Worm (Caenorhabditis elegans) whole organism, young adult: ENCODE data around the gene Y51H4A.941.
A peak's percentile ranks its signal among the peaks of the same experiment; 100 is the strongest.

ENCODE experiments used
- F57C9.4 ChIP-seq: sonication (generic microtip); optimal IDR thresholded peaks from 2 replicates; lab custom pipeline; 2017; ENCODE audit warnings: mild to moderate bottlenecking, missing genetic modification characterization, missing compliant biosample characterization
- Y53F4B.3 ChIP-seq: fragments of 200-800 bp; sonication (Bioruptor generic); IDR thresholded peaks from 2 replicates; pipeline ENCODE4 v1.3.6; 2022; ENCODE audit warnings: missing genetic modification reagents, missing genetic modification characterization, missing compliant biosample characterization
- aptf-3 ChIP-seq: fragments of 200-800 bp; sonication (Bioruptor generic); IDR thresholded peaks from 2 replicates; pipeline ENCODE4 v1.3.6; 2022; ENCODE audit warnings: missing genetic modification characterization, missing compliant biosample characterization
- hmg-20 ChIP-seq: fragments of 200-800 bp; sonication (Bioruptor generic); IDR thresholded peaks from 2 replicates; pipeline ENCODE4 v1.3.6; 2022; ENCODE audit warnings: missing genetic modification reagents, missing genetic modification characterization, missing compliant biosample characterization
- hsf-1 ChIP-seq: fragments of 200-800 bp; sonication (Bioruptor generic); IDR thresholded peaks from 2 replicates; pipeline ENCODE4 v1.3.6; 2022; ENCODE audit warnings: missing genetic modification reagents, missing genetic modification characterization, missing compliant biosample characterization
- lin-26 ChIP-seq: fragments of 200-800 bp; sonication (Bioruptor generic); IDR thresholded peaks from 2 replicates; pipeline ENCODE4 v1.3.6; 2022; ENCODE audit warnings: missing genetic modification reagents, missing genetic modification characterization, missing compliant biosample characterization
- snpc-4 ChIP-seq, 5 experiments: fragments of 150-350 bp in 1 of 5; sonication (generic microtip) in 4 of 5; optimal IDR thresholded peaks; 2 replicates each; lab custom pipeline; 2014 to 2018; ENCODE audit warnings: missing genetic modification characterization in 5 of 5, missing biosample characterization in 3 of 5, antibody characterized with exemption in 2 of 5, mild to moderate bottlenecking in 2 of 5, missing compliant biosample characterization in 2 of 5, missing genotype in 2 of 5, moderate library complexity in 2 of 5, missing genetic modification reagents in 1 of 5

ce11 chrIV:16706950-16707349, 12.5 kb upstream of the Y51H4A.941 start:
- no peak for TF ChIP-seq F57C9.4 (tag; lab: Kevin White, UChicago)
- no peak for TF ChIP-seq Y53F4B.3 (GFP tag; lab: Robert Waterston, UW)
- TF ChIP-seq snpc-4 (GFP tag; optimal IDR thresholded peaks at IDR 0.05; lab: Kevin White, UChicago) = no peak
- peak in 3 of 4 experiments; percentile 26 to 58 (median 33) for TF ChIP-seq snpc-4 (tag; optimal IDR thresholded peaks at IDR 0.05; lab: Kevin White, UChicago)
- no peak for TF ChIP-seq aptf-3 (GFP tag; lab: Robert Waterston, UW)
- no peak for TF ChIP-seq lin-26
- no peak for TF ChIP-seq hmg-20 (GFP tag; lab: Robert Waterston, UW)
- TF ChIP-seq hsf-1 = no peak
